Worm (Caenorhabditis elegans) whole organism, L2 larva: ENCODE data around the gene F08G12.3.

Experiments
- F13H6.1 ChIP-seq: sonication (generic microtip); optimal IDR thresholded peaks from 2 replicates; lab custom pipeline; 2016; ENCODE audit warnings: missing genetic modification characterization, missing compliant biosample characterization
- aly-2 ChIP-seq: fragments of 150-350 bp; optimal IDR thresholded peaks from 2 replicates; lab custom pipeline; 2014; ENCODE audit warnings: missing biosample characterization, missing genetic modification characterization
- ama-1 ChIP-seq: fragments of 150-350 bp; optimal IDR thresholded peaks from 2 replicates; lab custom pipeline; 2018; ENCODE audit warnings: inconsistent platforms
- fos-1 ChIP-seq: fragments of 150-350 bp; optimal IDR thresholded peaks from 2 replicates; lab custom pipeline; 2014; ENCODE audit warnings: missing biosample characterization, missing genetic modification characterization
- nhr-12 ChIP-seq: fragments of 150-350 bp; optimal IDR thresholded peaks from 2 replicates; lab custom pipeline; 2014; ENCODE audit warnings: missing biosample characterization, missing genetic modification characterization
- skn-1 ChIP-seq: sonication (generic microtip); optimal IDR thresholded peaks from 2 replicates; lab custom pipeline; 2017; ENCODE audit warnings: missing biosample characterization, missing genetic modification characterization
- sma-9 ChIP-seq, 2 experiments: fragments of 150-350 bp in 1 of 2; sonication (generic microtip) in 1 of 2; optimal IDR thresholded peaks; 2 replicates each; lab custom pipeline; 2014 to 2016; ENCODE audit warnings: missing genetic modification characterization in 2 of 2, mild to moderate bottlenecking in 1 of 2, missing biosample characterization in 1 of 2, missing compliant biosample characterization in 1 of 2, missing genetic modification reagents in 1 of 2, moderate library complexity in 1 of 2
- snpc-4 ChIP-seq: fragments of 150-350 bp; optimal IDR thresholded peaks from 2 replicates; lab custom pipeline; 2014; ENCODE audit warnings: missing biosample characterization, missing genetic modification characterization
- unc-39 ChIP-seq: fragments of 150-350 bp; optimal IDR thresholded peaks from 2 replicates; lab custom pipeline; 2014; ENCODE audit warnings: missing biosample characterization, missing genetic modification characterization
- unc-62 ChIP-seq: fragments of 150-350 bp; optimal IDR thresholded peaks from 2 replicates; lab custom pipeline; 2014; ENCODE audit warnings: missing biosample characterization, missing genetic modification reagents, missing genetic modification characterization

DNA sequence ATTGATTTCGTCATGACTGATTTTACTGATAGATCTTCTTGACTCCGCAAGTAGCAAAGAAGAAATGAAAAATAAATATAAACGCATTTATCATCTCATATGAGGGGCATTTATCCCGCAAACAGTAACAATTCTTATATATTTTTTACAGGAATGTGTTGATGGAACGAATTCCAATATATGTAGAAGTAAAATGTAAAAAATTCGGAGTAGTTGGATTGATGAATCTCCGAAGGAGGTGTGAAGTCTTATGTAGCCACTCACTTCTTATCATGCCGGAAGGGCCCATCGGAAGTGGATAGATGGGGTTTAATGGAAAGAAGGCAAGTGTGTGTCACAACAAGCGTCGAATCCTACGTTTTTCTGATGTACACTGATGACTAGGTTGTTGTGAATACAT lies 37.7 kb downstream of the F08G12.3 start, which contains the start of gene gcy-9:
- no peak for TF ChIP-seq aly-2 (tag; lab: Kevin White, UChicago)
- no peak for TF ChIP-seq nhr-12
- no peak for TF ChIP-seq unc-39 (tag; lab: Kevin White, UChicago)
- no peak for TF ChIP-seq sma-9 (GFP tag; optimal IDR thresholded peaks at IDR 0.05; lab: Kevin White, UChicago)
- no peak for TF ChIP-seq sma-9 (tag; optimal IDR thresholded peaks at IDR 0.05; lab: Kevin White, UChicago)
- no peak for TF ChIP-seq skn-1 (tag; lab: Kevin White, UChicago)
- TF ChIP-seq fos-1 (tag; lab: Kevin White, UChicago) = no peak
- no peak for TF ChIP-seq ama-1 (lab: Kevin White, UChicago)
- TF ChIP-seq unc-62 (GFP tag; lab: Kevin White, UChicago) = no peak
- TF ChIP-seq F13H6.1 = no peak
- no peak for TF ChIP-seq snpc-4
